Worm (Caenorhabditis elegans): ENCODE data around the gene fbxa-16.
"Not testable (repeated sequence)": the region's sequence is repeated elsewhere in the genome, so short reads cannot be mapped to it uniquely, and the experiment has no call there.

fbxa-16 gene

ce11 chrX:117080-117479 is 2.4 kb upstream of the fbxa-16 start, which contains the start of gene fbxa-222 (continued):
- no peak for TF ChIP-seq nfyb-1 (GFP tag; IDR thresholded peaks at IDR 0.05)

- TF ChIP-seq hlh-12 (tag; optimal IDR thresholded peaks at IDR 0.05) = no peak
These were observed 21.7 kb downstream of the fbxa-16 start, which contains the start of gene Y73B3A.8 for ce11 chrX:141149-141548. Gene Y73B3A.8 (minus strand): TSS chrX:141249.

ce11 chrX:146832-147231 is 27.4 kb downstream of the fbxa-16 start:
- TF ChIP-seq B0035.1 (tag; optimal IDR thresholded peaks at IDR 0.05) = no peak

ce11 chrX:147824-148223 is 28.4 kb downstream of the fbxa-16 start, which contains the start of gene Y73B3A.11:
Gene Y73B3A.11 (plus strand): TSS chrX:148124.
- no peak for TF ChIP-seq snpc-3.4 (tag; optimal IDR thresholded peaks at IDR 0.05)
- no peak for TF ChIP-seq F57A8.1 (GFP tag; optimal IDR thresholded peaks at IDR 0.05)
- TF ChIP-seq ztf-6 (GFP tag; IDR thresholded peaks at IDR 0.05) = no peak
- TF ChIP-seq dpff-1 (tag; optimal IDR thresholded peaks at IDR 0.05) = no peak
- no peak for TF ChIP-seq attf-6 (GFP tag; IDR thresholded peaks at IDR 0.05)
- no peak for TF ChIP-seq lin-40 (tag; optimal IDR thresholded peaks at IDR 0.05)
- TF ChIP-seq lin-35 (GFP tag; optimal IDR thresholded peaks at IDR 0.05) = no peak
- no peak for TF ChIP-seq F22D6.2 (tag; optimal IDR thresholded peaks at IDR 0.05)
- TF ChIP-seq hrde-1 (tag; optimal IDR thresholded peaks at IDR 0.05; ENCODE audit: borderline replicate concordance) = no peak
- no peak for TF ChIP-seq ceh-58 (GFP tag; IDR thresholded peaks at IDR 0.05)
- TF ChIP-seq C17E4.6 (GFP tag; IDR thresholded peaks at IDR 0.05) = no peak
- TF ChIP-seq F37B4.10 (GFP tag; IDR thresholded peaks at IDR 0.05) = no peak
- no peak for TF ChIP-seq F49E8.2 (tag; optimal IDR thresholded peaks at IDR 0.05; ENCODE audit: insufficient read depth)
- TF ChIP-seq let-526 (GFP tag; IDR thresholded peaks at IDR 0.05) = no peak
- no peak for TF ChIP-seq rec-8 (tag; optimal IDR thresholded peaks at IDR 0.05)

- TF ChIP-seq hsf-1 (GFP tag; IDR thresholded peaks at IDR 0.05) (peak; percentile 94), F33H1.4 (GFP tag; IDR thresholded peaks at IDR 0.05) (peak; percentile 43), D2030.7 (GFP tag; IDR thresholded peaks at IDR 0.05) (0 out of 2 replicates have a peak, but pooled peaks have one; percentile 24), dox-1 (GFP tag; IDR thresholded peaks at IDR 0.05) (peak; percentile 43; the same call in 1 of the 2 replicates)
These were observed 42.1 kb downstream of the fbxa-16 start for ce11 chrX:161592-161991.

ce11 chrX:163034-163433 is 43.6 kb downstream of the fbxa-16 start, which contains the start of gene tmed-12:
Gene tmed-12 (minus strand): TSS chrX:163134.
- TF ChIP-seq Y79H2A.3 (GFP tag; conservative IDR thresholded peaks at IDR 0.05); ztf-28 (GFP tag; IDR thresholded peaks at IDR 0.05); lin-54 (GFP tag; optimal IDR thresholded peaks at IDR 0.05): not testable (repeated sequence)

- TF ChIP-seq cebp-1 (GFP tag; IDR thresholded peaks at IDR 0.05) = peak; percentile 79
- peak; percentile 77 for TF ChIP-seq cebp-1 (tag; optimal IDR thresholded peaks at IDR 0.05)
These were observed 44.3 kb downstream of the fbxa-16 start for ce11 chrX:163800-164199.
